Worm (Caenorhabditis elegans): Measurements from ENCODE around the gene rpn-3.

The rpn-3 gene

ce11 chrIII:8413501-8413900 lies 33.7 kb upstream of the rpn-3 start:
- no peak for TF ChIP-seq unc-55 (GFP tag; optimal IDR thresholded peaks at IDR 0.05)
- TF ChIP-seq nfya-1 (tag; optimal IDR thresholded peaks at IDR 0.05): no peak
- TF ChIP-seq ceh-9 (tag; optimal IDR thresholded peaks at IDR 0.05): no peak
- no peak for TF ChIP-seq pax-1 (tag; optimal IDR thresholded peaks at IDR 0.05)

- TF ChIP-seq unc-42 (tag; optimal IDR thresholded peaks at IDR 0.05) (peak; percentile 99), ceh-31 (tag; optimal IDR thresholded peaks at IDR 0.05) (peak; percentile 67), hlh-30 (tag; optimal IDR thresholded peaks at IDR 0.05; ENCODE audit: insufficient read depth) (no peak), pqm-1 (tag; optimal IDR thresholded peaks at IDR 0.05) (no peak)
Observed at ce11 chrIII:8416871-8417191, 30.3 kb upstream of the rpn-3 start.

- TF ChIP-seq ceh-9 (tag; optimal IDR thresholded peaks at IDR 0.05) (no peak), odd-2 (tag; optimal IDR thresholded peaks at IDR 0.05) (no peak), ceh-24 (tag; optimal IDR thresholded peaks at IDR 0.05) (no peak), madf-2 (tag; optimal IDR thresholded peaks at IDR 0.05) (no peak), ahr-1 (tag; optimal IDR thresholded peaks at IDR 0.05) (no peak), unc-3 (GFP tag; conservative IDR thresholded peaks at IDR 0.05) (no peak), unc-3 (tag; optimal IDR thresholded peaks at IDR 0.05) (peak; percentile 1), C08G9.2 (tag; optimal IDR thresholded peaks at IDR 0.05) (no peak), pha-4 (tag; optimal IDR thresholded peaks at IDR 0.05) (no peak), lin-11 (tag; optimal IDR thresholded peaks at IDR 0.05) (no peak), sox-2 (GFP tag; IDR thresholded peaks at IDR 0.05) (peak; percentile 61), elt-2 (tag; optimal IDR thresholded peaks at IDR 0.05) (peak; percentile 35), tbx-7 (tag; optimal IDR thresholded peaks at IDR 0.05) (no peak), dve-1 (tag; optimal IDR thresholded peaks at IDR 0.05) (peak; percentile 44), ceh-22 (tag; optimal IDR thresholded peaks at IDR 0.05) (peak; percentile 87), che-1 (tag; optimal IDR thresholded peaks at IDR 0.05) (no peak), zip-5 (tag; optimal IDR thresholded peaks at IDR 0.05) (no peak), pros-1 (tag; optimal IDR thresholded peaks at IDR 0.05) (peak; percentile 44), pat-9 (tag; optimal IDR thresholded peaks at IDR 0.05) (peak; percentile 2), ztf-16 (tag; optimal IDR thresholded peaks at IDR 0.05) (peak; percentile 55), eyg-1 (tag; optimal IDR thresholded peaks at IDR 0.05) (peak; percentile 70), unc-86 (tag; optimal IDR thresholded peaks at IDR 0.05) (no peak), mec-3 (tag; optimal IDR thresholded peaks at IDR 0.05; ENCODE audit: borderline replicate concordance) (no peak), K02D7.2 (tag; optimal IDR thresholded peaks at IDR 0.05) (no peak), unc-42 (tag; optimal IDR thresholded peaks at IDR 0.05) (peak; percentile 78), fax-1 (tag; optimal IDR thresholded peaks at IDR 0.05) (no peak), ceh-14 (tag; optimal IDR thresholded peaks at IDR 0.05) (no peak), ttx-3 (tag; optimal IDR thresholded peaks at IDR 0.05) (peak; percentile 19), dmd-4 (tag; optimal IDR thresholded peaks at IDR 0.05; ENCODE audit: borderline replicate concordance) (peak; percentile 1), syd-9 (tag; optimal IDR thresholded peaks at IDR 0.05) (peak; percentile 76), nhr-11 (tag; optimal IDR thresholded peaks at IDR 0.05) (no peak), T23F11.4 (GFP tag; optimal IDR thresholded peaks at IDR 0.05) (peak; percentile 9), nhr-232 (tag; optimal IDR thresholded peaks at IDR 0.05) (no peak), hlh-15 (tag; optimal IDR thresholded peaks at IDR 0.05) (no peak), ceh-48 (tag; optimal IDR thresholded peaks at IDR 0.05) (peak; percentile 66), ceh-6 (GFP tag; optimal IDR thresholded peaks at IDR 0.05) (peak; percentile 18), hlh-30 (tag; optimal IDR thresholded peaks at IDR 0.05; ENCODE audit: insufficient read depth) (peak; percentile 70), hlh-13 (GFP tag; optimal IDR thresholded peaks at IDR 0.05) (no peak), sox-4 (tag; optimal IDR thresholded peaks at IDR 0.05) (no peak), fkh-6 (tag; optimal IDR thresholded peaks at IDR 0.05) (no peak), ceh-19 (GFP tag; optimal IDR thresholded peaks at IDR 0.05) (peak; percentile 5), hlh-6 (tag; optimal IDR thresholded peaks at IDR 0.05) (no peak), ceh-2 (tag; optimal IDR thresholded peaks at IDR 0.05) (peak; percentile 41)
Observed at ce11 chrIII:8417192-8417967, 29.8 kb upstream of the rpn-3 start.
